Fruit fly (Drosophila melanogaster): ENCODE measurements around the gene TyrR.
A peak's percentile ranks its signal among the peaks of the same experiment; 100 is the strongest.

TyrR gene

dm6 chr3R:17708778-17709476 lies 54.1 kb downstream of the TyrR start (continued):
- no peak for TF ChIP-seq B-H2 (GFP tag; optimal IDR thresholded peaks at IDR 0.05)
- 0 out of 2 replicates have a peak, but pooled peaks have one; percentile 15 for TF ChIP-seq seq (GFP tag; IDR thresholded peaks at IDR 0.05)
- 0 out of 3 replicates have a peak, but pooled peaks have one; percentile 54 for TF ChIP-seq CG2199 (GFP tag; IDR thresholded peaks at IDR 0.05)
- TF ChIP-seq Hr3 (GFP tag; optimal IDR thresholded peaks at IDR 0.05), result no peak
- TF ChIP-seq prd (optimal IDR thresholded peaks at IDR 0.05), result no peak
- TF ChIP-seq prd (GFP tag; IDR thresholded peaks at IDR 0.05), result peak; percentile 37; the same call in 2 of the 3 replicates
- no peak for TF ChIP-seq CG14014 (GFP tag; IDR thresholded peaks at IDR 0.05)
- TF ChIP-seq Gug (GFP tag; IDR thresholded peaks at IDR 0.05), result peak; percentile 23; the same call in 2 of the 4 replicates
- no peak for TF ChIP-seq CG31224 (GFP tag; IDR thresholded peaks at IDR 0.05)
- no peak for TF ChIP-seq CG1602 (GFP tag; optimal IDR thresholded peaks at IDR 0.05)
- no peak for TF ChIP-seq sd (tag; optimal IDR thresholded peaks at IDR 0.05)
- no peak for TF ChIP-seq CG9797 (GFP tag; optimal IDR thresholded peaks at IDR 0.05)
- no peak for TF ChIP-seq Hey (tag; optimal IDR thresholded peaks at IDR 0.05)
- peak; percentile 5 for TF ChIP-seq CG8388 (GFP tag; optimal IDR thresholded peaks at IDR 0.05)
- TF ChIP-seq Eip74EF (GFP tag; optimal IDR thresholded peaks at IDR 0.05), result no peak
- TF ChIP-seq Awh (GFP tag; IDR thresholded peaks at IDR 0.05), result peak; percentile 45; the same call in 1 of the 2 replicates
- TF ChIP-seq bsh (GFP tag; optimal IDR thresholded peaks at IDR 0.05), result peak in 1 of 2 experiments; percentile 23
- no peak for TF ChIP-seq Usf (GFP tag; optimal IDR thresholded peaks at IDR 0.05)
- TF ChIP-seq lmd (GFP tag; IDR thresholded peaks at IDR 0.05), result 0 out of 2 replicates have a peak, but pooled peaks have one; percentile 19
- TF ChIP-seq CTCF (GFP tag; optimal IDR thresholded peaks at IDR 0.05), result no peak
- TF ChIP-seq wek (GFP tag; optimal IDR thresholded peaks at IDR 0.05), result no peak
- TF ChIP-seq CG11695 (GFP tag; IDR thresholded peaks at IDR 0.05), result peak; percentile 35; the same call in 1 of the 3 replicates
- TF ChIP-seq gfzf (GFP tag; optimal IDR thresholded peaks at IDR 0.05), result no peak
- TF ChIP-seq kay (GFP tag; optimal IDR thresholded peaks at IDR 0.05), result no peak
- no peak for TF ChIP-seq CG14860 (GFP tag; IDR thresholded peaks at IDR 0.05; ENCODE audit: partially characterized antibody)
- TF ChIP-seq CG10462 (GFP tag; optimal IDR thresholded peaks at IDR 0.05), result no peak
- TF ChIP-seq CG6254 (GFP tag; optimal IDR thresholded peaks at IDR 0.05), result no peak
- TF ChIP-seq CG3065 (GFP tag; optimal IDR thresholded peaks at IDR 0.05), result no peak
- no peak for TF ChIP-seq h (optimal IDR thresholded peaks at IDR 0.05)
- no peak for TF ChIP-seq phol (tag; optimal IDR thresholded peaks at IDR 0.05)
- TF ChIP-seq p53 (GFP tag; optimal IDR thresholded peaks at IDR 0.05), result no peak
- no peak for TF ChIP-seq CG12219 (GFP tag; optimal IDR thresholded peaks at IDR 0.05)
- TF ChIP-seq CG3281 (GFP tag; optimal IDR thresholded peaks at IDR 0.05), result no peak
- no peak for TF ChIP-seq Elba2 (GFP tag; optimal IDR thresholded peaks at IDR 0.05)
- no peak for TF ChIP-seq ac (GFP tag; optimal IDR thresholded peaks at IDR 0.05)
- TF ChIP-seq CG17802 (tag; optimal IDR thresholded peaks at IDR 0.05), result no peak
- TF ChIP-seq gem (tag; optimal IDR thresholded peaks at IDR 0.05), result no peak
- no peak for TF ChIP-seq pan (optimal IDR thresholded peaks at IDR 0.05)
- peak in 1 of 2 experiments; percentile 33 for TF ChIP-seq pan (GFP tag; optimal IDR thresholded peaks at IDR 0.05 in 1 of 2, IDR thresholded peaks at IDR 0.05 in 1 of 2)
- TF ChIP-seq sna (GFP tag; IDR thresholded peaks at IDR 0.05; ENCODE audit: partially characterized antibody), result no peak
- TF ChIP-seq Tbp (GFP tag; optimal IDR thresholded peaks at IDR 0.05), result no peak
- TF ChIP-seq Ssrp (tag; optimal IDR thresholded peaks at IDR 0.05), result no peak
- TF ChIP-seq rib (GFP tag; IDR thresholded peaks at IDR 0.05), result no peak
- no peak for TF ChIP-seq CG1024 (GFP tag; IDR thresholded peaks at IDR 0.05)
- no peak for TF ChIP-seq Opbp (GFP tag; IDR thresholded peaks at IDR 0.05; ENCODE audit: partially characterized antibody)
- TF ChIP-seq mam (GFP tag; optimal IDR thresholded peaks at IDR 0.05), result no peak
- no peak for TF ChIP-seq pnt (GFP tag; optimal IDR thresholded peaks at IDR 0.05)
- TF ChIP-seq esg (GFP tag; conservative IDR thresholded peaks at IDR 0.05), result no peak
- TF ChIP-seq D19A (tag; optimal IDR thresholded peaks at IDR 0.05), result no peak
- TF ChIP-seq gsb-n (tag; optimal IDR thresholded peaks at IDR 0.05), result no peak

Data from whole organism, embryonic.